Worm (Caenorhabditis elegans) whole organism, L3 larva: ENCODE results near the gene F08D12.12.

Source experiments
- R02D3.7 ChIP-seq: fragments of 150-350 bp; optimal IDR thresholded peaks from 2 replicates; lab custom pipeline; 2014; ENCODE audit warnings: missing biosample characterization, missing genetic modification characterization
- ZK546.5 ChIP-seq: sonication (generic microtip); optimal IDR thresholded peaks from 2 replicates; lab custom pipeline; 2017; ENCODE audit warnings: missing biosample characterization, missing genetic modification characterization
- aly-2 ChIP-seq: fragments of 150-350 bp; optimal IDR thresholded peaks from 2 replicates; lab custom pipeline; 2014; ENCODE audit warnings: missing biosample characterization, missing genetic modification characterization
- ama-1 ChIP-seq: fragments of 150-350 bp; optimal IDR thresholded peaks from 2 replicates; lab custom pipeline; 2018
- ceh-28 ChIP-seq: fragments of 150-350 bp; optimal IDR thresholded peaks from 2 replicates; lab custom pipeline; 2014; ENCODE audit warnings: missing biosample characterization, missing genetic modification reagents, missing genetic modification characterization
- ceh-82 ChIP-seq: fragments of 150-350 bp; optimal IDR thresholded peaks from 2 replicates; lab custom pipeline; 2014; ENCODE audit warnings: missing biosample characterization, missing genetic modification characterization
- ceh-9 ChIP-seq: sonication (generic microtip); optimal IDR thresholded peaks from 2 replicates; lab custom pipeline; 2018; ENCODE audit warnings: missing biosample characterization, missing genetic modification characterization
- daf-12 ChIP-seq: fragments of 150-350 bp; optimal IDR thresholded peaks from 2 replicates; lab custom pipeline; 2014; ENCODE audit warnings: missing biosample characterization, missing genetic modification reagents, missing genetic modification characterization
- egl-27 ChIP-seq: sonication (generic microtip); optimal IDR thresholded peaks from 4 replicates; lab custom pipeline; 2017; ENCODE audit warnings: missing biosample characterization, missing genetic modification reagents, missing genetic modification characterization
- egl-5 ChIP-seq: fragments of 150-350 bp; optimal IDR thresholded peaks from 2 replicates; lab custom pipeline; 2017; ENCODE audit warnings: missing biosample characterization, missing genetic modification reagents, missing genetic modification characterization, inconsistent platforms
- elt-3 ChIP-seq, 3 experiments: fragments of 150-350 bp in 1 of 3; sonication (generic microtip) in 2 of 3; optimal IDR thresholded peaks; 2 replicates in 2 of 3; 4 replicates in 1 of 3; lab custom pipeline; 2014 to 2017; ENCODE audit warnings: missing biosample characterization in 3 of 3, missing genetic modification characterization in 3 of 3
- eor-1 ChIP-seq, 2 experiments: fragments of 150-350 bp; optimal IDR thresholded peaks; 2 replicates each; lab custom pipeline; 2014 to 2018; ENCODE audit warnings: missing biosample characterization in 2 of 2, missing genetic modification characterization in 2 of 2
- fkh-10 ChIP-seq: sonication (generic microtip); optimal IDR thresholded peaks from 2 replicates; lab custom pipeline; 2017; ENCODE audit warnings: missing biosample characterization, missing genetic modification reagents, missing genetic modification characterization
- fkh-2 ChIP-seq: fragments of 150-350 bp; optimal IDR thresholded peaks from 2 replicates; lab custom pipeline; 2014; ENCODE audit warnings: missing biosample characterization, missing genetic modification reagents, missing genetic modification characterization
- fos-1 ChIP-seq: fragments of 150-350 bp; optimal IDR thresholded peaks from 2 replicates; lab custom pipeline; 2014; ENCODE audit warnings: missing biosample characterization, missing genetic modification characterization
- hmg-11 ChIP-seq: sonication (generic microtip); optimal IDR thresholded peaks from 2 replicates; lab custom pipeline; 2016; ENCODE audit warnings: missing genetic modification characterization, missing compliant biosample characterization
- jun-1 ChIP-seq: fragments of 150-350 bp; optimal IDR thresholded peaks from 2 replicates; lab custom pipeline; 2014; ENCODE audit warnings: missing biosample characterization, missing genetic modification reagents, missing genetic modification characterization
- lin-15B ChIP-seq: fragments of 150-350 bp; optimal IDR thresholded peaks from 2 replicates; lab custom pipeline; 2014; ENCODE audit warnings: missing biosample characterization, missing genetic modification characterization
- lin-39 ChIP-seq: fragments of 150-350 bp; optimal IDR thresholded peaks from 2 replicates; lab custom pipeline; 2018; ENCODE audit warnings: missing biosample characterization, missing genetic modification reagents, missing genetic modification characterization
- nhr-12 ChIP-seq: fragments of 150-350 bp; optimal IDR thresholded peaks from 2 replicates; lab custom pipeline; 2014; ENCODE audit warnings: missing biosample characterization, missing genetic modification characterization
- nhr-28 ChIP-seq: fragments of 150-350 bp; optimal IDR thresholded peaks from 2 replicates; lab custom pipeline; 2014; ENCODE audit warnings: missing biosample characterization, missing genetic modification characterization
- nhr-67 ChIP-seq: fragments of 150-350 bp; optimal IDR thresholded peaks from 2 replicates; lab custom pipeline; 2014; ENCODE audit warnings: missing biosample characterization, missing genetic modification characterization
- nhr-76 ChIP-seq: fragments of 150-350 bp; sonication (generic microtip); optimal IDR thresholded peaks from 5 replicates; lab custom pipeline; 2014; ENCODE audit warnings: missing biosample characterization, missing genetic modification characterization
- nhr-77 ChIP-seq: fragments of 150-350 bp; optimal IDR thresholded peaks from 2 replicates; lab custom pipeline; 2014; ENCODE audit warnings: missing biosample characterization, missing genetic modification characterization
- pha-4 ChIP-seq: fragments of 150-350 bp; optimal IDR thresholded peaks from 2 replicates; lab custom pipeline; 2014; ENCODE audit warnings: missing biosample characterization, missing genetic modification reagents, missing genetic modification characterization
- sea-2 ChIP-seq: fragments of 150-350 bp; sonication (generic microtip); optimal IDR thresholded peaks from 4 replicates; lab custom pipeline; 2014; ENCODE audit warnings: missing biosample characterization, missing genetic modification reagents, missing genetic modification characterization
- skn-1 ChIP-seq: fragments of 150-350 bp; optimal IDR thresholded peaks from 2 replicates; lab custom pipeline; 2014; ENCODE audit warnings: missing biosample characterization, missing genetic modification characterization
- snpc-4 ChIP-seq: fragments of 150-350 bp; optimal IDR thresholded peaks from 2 replicates; lab custom pipeline; 2014; ENCODE audit warnings: missing biosample characterization, missing genetic modification characterization
- unc-39 ChIP-seq: sonication (generic microtip); optimal IDR thresholded peaks from 4 replicates; lab custom pipeline; 2017; ENCODE audit warnings: missing biosample characterization, missing genetic modification characterization
- unc-62 ChIP-seq: fragments of 150-350 bp; sonication (generic microtip); optimal IDR thresholded peaks from 4 replicates; lab custom pipeline; 2014; ENCODE audit warnings: missing biosample characterization, missing genetic modification reagents, missing genetic modification characterization
- zag-1 ChIP-seq: fragments of 150-350 bp; optimal IDR thresholded peaks from 2 replicates; lab custom pipeline; 2014; ENCODE audit warnings: missing biosample characterization, missing genetic modification characterization
- ztf-11 ChIP-seq: fragments of 150-350 bp; optimal IDR thresholded peaks from 2 replicates; lab custom pipeline; 2014; ENCODE audit warnings: missing biosample characterization, missing genetic modification characterization
- ztf-4 ChIP-seq: fragments of 150-350 bp; optimal IDR thresholded peaks from 2 replicates; lab custom pipeline; 2014; ENCODE audit warnings: missing biosample characterization, missing genetic modification characterization

Gene F08D12.12

ce11 chrII:2800550-2801233 is 13.8 kb upstream of the F08D12.12 start, which contains the start of gene nhr-119 (continued):
- TF ChIP-seq ama-1 (no peak), fos-1 (tag; lab: Kevin White, UChicago) (no peak), skn-1 (peak; percentile 20), egl-5 (no peak), nhr-76 (tag; lab: Kevin White, UChicago) (no peak), jun-1 (tag; lab: Kevin White, UChicago) (peak; percentile 81), lin-15B (peak; percentile 10), hmg-11 (tag; lab: Kevin White, UChicago) (no peak), fkh-2 (no peak)
- TF ChIP-seq, all 47 proteins: peak for 16

DNA sequence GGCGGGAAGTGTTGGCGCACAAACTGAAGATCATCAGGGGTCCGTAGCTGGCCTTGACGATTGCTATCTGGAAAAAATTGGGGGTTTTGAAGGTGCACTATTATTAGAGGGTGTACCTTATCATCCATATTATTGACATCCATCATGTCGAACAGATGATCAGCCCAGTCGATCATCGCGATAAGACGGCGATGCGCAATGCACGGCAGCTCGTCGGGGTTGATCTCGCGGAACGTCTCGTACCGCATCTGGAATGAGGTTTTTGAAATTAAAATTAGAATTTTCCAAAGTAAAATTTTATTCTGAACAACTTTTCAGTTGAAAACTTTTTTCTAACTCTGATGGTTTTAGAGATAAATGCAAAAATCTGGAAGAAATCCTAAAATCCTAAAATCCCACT is 11.1 kb upstream of the F08D12.12 start:
- TF ChIP-seq ztf-11 (tag; lab: Kevin White, UChicago) (no peak), unc-62 (GFP tag; lab: Kevin White, UChicago) (no peak), fkh-10 (GFP tag; lab: Kevin White, UChicago) (no peak), nhr-67 (tag; lab: Kevin White, UChicago) (no peak), R02D3.7 (tag; lab: Kevin White, UChicago) (no peak), ceh-9 (tag; lab: Kevin White, UChicago) (no peak)

- TF ChIP-seq nhr-67 (tag; lab: Kevin White, UChicago) (no peak), zag-1 (tag; lab: Kevin White, UChicago) (no peak), eor-1 (tag; optimal IDR thresholded peaks at IDR 0.05; lab: Kevin White, UChicago) (no peak), nhr-77 (tag; lab: Kevin White, UChicago) (no peak), nhr-76 (tag; lab: Kevin White, UChicago) (no peak), ztf-11 (tag; lab: Kevin White, UChicago) (no peak), sea-2 (GFP tag; lab: Kevin White, UChicago) (no peak), elt-3 (tag; optimal IDR thresholded peaks at IDR 0.05; lab: Kevin White, UChicago) (no peak), unc-39 (no peak), pha-4 (tag; lab: Kevin White, UChicago) (no peak)
Measured at ce11 chrII:2796431-2796830, 9.6 kb upstream of the F08D12.12 start.

- TF ChIP-seq nhr-77 (tag; lab: Kevin White, UChicago) (no peak), ceh-28 (peak; percentile 75), jun-1 (tag; lab: Kevin White, UChicago) (no peak)
Measured at ce11 chrII:2795413-2795812, 8.5 kb upstream of the F08D12.12 start.

DNA sequence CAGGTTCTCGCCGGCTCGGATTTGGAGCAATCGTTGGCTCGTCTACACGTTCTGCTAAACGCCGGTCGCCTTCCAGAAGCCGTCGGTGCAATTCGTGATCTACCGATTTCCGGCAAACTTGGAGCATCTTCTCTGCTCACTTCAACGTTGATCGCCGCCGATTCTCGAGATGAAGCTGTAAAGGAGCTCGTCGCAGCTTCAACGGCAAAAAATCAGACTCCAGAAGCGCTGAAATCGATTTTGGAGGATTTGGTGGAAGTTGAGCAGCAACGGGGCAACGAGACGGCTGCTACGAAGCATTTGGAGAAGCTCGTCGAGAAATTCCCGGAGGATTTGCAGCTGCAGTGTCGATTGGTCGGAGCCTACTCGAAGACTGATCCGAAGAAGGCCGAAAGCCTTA is 4.8 kb upstream of the F08D12.12 start:
- TF ChIP-seq jun-1 (tag; lab: Kevin White, UChicago) = no peak
- no peak for TF ChIP-seq nhr-67 (tag; lab: Kevin White, UChicago)
- no peak for TF ChIP-seq ZK546.5 (tag; lab: Kevin White, UChicago)
- no peak for TF ChIP-seq lin-39 (tag; lab: Kevin White, UChicago)
- no peak for TF ChIP-seq skn-1

ce11 chrII:2787849-2788248 is 968 bp upstream of the F08D12.12 start:
- TF ChIP-seq nhr-28 (no peak), nhr-76 (tag; lab: Kevin White, UChicago) (no peak)

- TF ChIP-seq daf-12 (tag; lab: Kevin White, UChicago) (no peak), nhr-12 (no peak), nhr-67 (tag; lab: Kevin White, UChicago) (no peak), aly-2 (no peak), unc-62 (GFP tag; lab: Kevin White, UChicago) (no peak), ztf-4 (tag; lab: Kevin White, UChicago) (no peak), ceh-82 (tag; lab: Kevin White, UChicago) (no peak), fos-1 (tag; lab: Kevin White, UChicago) (no peak), snpc-4 (tag; lab: Kevin White, UChicago) (no peak), skn-1 (no peak), sea-2 (GFP tag; lab: Kevin White, UChicago) (no peak), egl-27 (tag; lab: Kevin White, UChicago) (no peak), nhr-76 (tag; lab: Kevin White, UChicago) (no peak), hmg-11 (tag; lab: Kevin White, UChicago) (no peak), eor-1 (tag; optimal IDR thresholded peaks at IDR 0.05; lab: Kevin White, UChicago) (no peak), elt-3 (tag; optimal IDR thresholded peaks at IDR 0.05; lab: Kevin White, UChicago) (no peak), fkh-10 (GFP tag; lab: Kevin White, UChicago) (no peak)
Measured at ce11 chrII:2785787-2786186, 1.1 kb downstream of the F08D12.12 start.
